Worm (Caenorhabditis elegans) whole organism, mixed stage, embryonic: ENCODE data around the gene abts-2.

Experiments used
- blmp-1 ChIP-seq: fragments of 150-350 bp; optimal IDR thresholded peaks from 2 replicates; lab custom pipeline; 2014; ENCODE audit warnings: missing biosample characterization, missing genetic modification characterization
- ceh-43 ChIP-seq: fragments of 200-800 bp; sonication (Bioruptor generic); optimal IDR thresholded peaks from 2 replicates; lab custom pipeline; 2018; ENCODE audit warnings: mild to moderate bottlenecking, missing genetic modification characterization, moderate library complexity, missing compliant biosample characterization
- cnd-1 ChIP-seq: fragments of 200-800 bp; sonication (Bioruptor generic); optimal IDR thresholded peaks from 2 replicates; lab custom pipeline; 2018; ENCODE audit warnings: mild to moderate bottlenecking, missing genetic modification characterization, missing compliant biosample characterization
- elt-1 ChIP-seq: sonication (generic microtip); optimal IDR thresholded peaks from 2 replicates; lab custom pipeline; 2017; ENCODE audit warnings: missing genetic modification characterization, mild to moderate bottlenecking, missing compliant biosample characterization, antibody characterized with exemption, moderate library complexity, borderline replicate concordance; ENCODE audit not compliant: insufficient read depth
- lin-13 ChIP-seq: fragments of 150-350 bp; optimal IDR thresholded peaks from 2 replicates; lab custom pipeline; 2014; ENCODE audit warnings: missing biosample characterization, missing genetic modification characterization
- lsy-2 ChIP-seq: fragments of 150-350 bp; optimal IDR thresholded peaks from 2 replicates; lab custom pipeline; 2014; ENCODE audit warnings: missing biosample characterization, missing genetic modification characterization
- mab-5 ChIP-seq: fragments of 150-350 bp; optimal IDR thresholded peaks from 2 replicates; lab custom pipeline; 2014; ENCODE audit warnings: missing biosample characterization, missing genetic modification characterization
- mep-1 ChIP-seq: fragments of 150-350 bp; optimal IDR thresholded peaks from 2 replicates; lab custom pipeline; 2017; ENCODE audit warnings: missing biosample characterization, missing genetic modification reagents, missing genetic modification characterization, inconsistent platforms
- nhr-237 ChIP-seq: fragments of 150-350 bp; optimal IDR thresholded peaks from 2 replicates; lab custom pipeline; 2014; ENCODE audit warnings: missing biosample characterization, missing genetic modification characterization
- nhr-28 ChIP-seq: fragments of 150-350 bp; optimal IDR thresholded peaks from 2 replicates; lab custom pipeline; 2014; ENCODE audit warnings: missing biosample characterization, missing genetic modification characterization
- nhr-76 ChIP-seq: sonication (generic microtip); optimal IDR thresholded peaks from 2 replicates; lab custom pipeline; 2017; ENCODE audit warnings: missing biosample characterization, missing genetic modification characterization
- unc-39 ChIP-seq: fragments of 150-350 bp; optimal IDR thresholded peaks from 2 replicates; lab custom pipeline; 2014; ENCODE audit warnings: missing biosample characterization, missing genetic modification characterization
- unc-62 ChIP-seq: fragments of 150-350 bp; optimal IDR thresholded peaks from 2 replicates; lab custom pipeline; 2014; ENCODE audit warnings: missing biosample characterization, missing genetic modification reagents, missing genetic modification characterization
- zip-8 ChIP-seq: fragments of 150-350 bp; optimal IDR thresholded peaks from 2 replicates; lab custom pipeline; 2014; ENCODE audit warnings: missing biosample characterization, missing genetic modification characterization

DNA sequence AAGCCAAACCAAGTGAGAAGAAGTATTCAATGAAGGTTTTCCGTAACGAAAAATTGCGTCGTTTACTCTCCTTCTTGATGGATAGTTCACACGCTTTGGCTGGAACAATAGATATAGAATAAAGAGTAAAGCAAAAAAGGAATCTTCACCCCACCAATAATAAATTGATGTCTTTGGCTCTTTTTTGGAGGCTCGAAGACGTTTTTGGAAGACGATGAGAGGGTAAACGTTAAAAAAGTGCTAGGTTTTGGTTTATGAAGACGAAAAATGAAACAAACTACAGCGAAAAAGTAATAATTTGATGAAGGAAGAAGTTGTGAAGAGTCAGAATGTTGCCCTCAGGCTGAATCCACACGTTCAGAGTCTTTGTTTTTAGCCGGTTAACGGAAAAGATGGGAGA, 36.5 kb downstream of the abts-2 start, which contains the start of gene sto-3:
- TF ChIP-seq mab-5 (tag; lab: Kevin White, UChicago) = no peak
- TF ChIP-seq nhr-76 (tag; lab: Kevin White, UChicago) = no peak
- no peak for TF ChIP-seq mep-1 (tag; lab: Kevin White, UChicago)
- TF ChIP-seq ceh-43 (GFP tag; lab: Kevin White, UChicago) = no peak
- TF ChIP-seq lsy-2 = no peak
- no peak for TF ChIP-seq unc-62 (GFP tag; lab: Kevin White, UChicago)
- TF ChIP-seq nhr-237 (tag; lab: Kevin White, UChicago) = no peak
- TF ChIP-seq elt-1 = no peak
- no peak for TF ChIP-seq nhr-28 (tag; lab: Kevin White, UChicago)
- no peak for TF ChIP-seq blmp-1 (tag; lab: Kevin White, UChicago)
- TF ChIP-seq zip-8 (tag; lab: Kevin White, UChicago) = no peak
- no peak for TF ChIP-seq lin-13 (tag; lab: Kevin White, UChicago)
- no peak for TF ChIP-seq cnd-1 (tag; lab: Kevin White, UChicago)
- no peak for TF ChIP-seq unc-39 (tag; lab: Kevin White, UChicago)
